Fruit fly (Drosophila melanogaster): ENCODE data around the gene CG17376.

- peak; percentile 94 for TF ChIP-seq kay (GFP tag; ENCODE audit: borderline replicate concordance)
- peak; percentile 80 for TF ChIP-seq CG1620 (GFP tag; optimal IDR thresholded peaks at IDR 0.05)
- peak; percentile 94 for TF ChIP-seq toe (GFP tag; optimal IDR thresholded peaks at IDR 0.05)
- peak; percentile 96 for TF ChIP-seq CG11617 (GFP tag; optimal IDR thresholded peaks at IDR 0.05)
- peak; percentile 97 for TF ChIP-seq CG12768 (GFP tag; optimal IDR thresholded peaks at IDR 0.05)
- TF ChIP-seq Mnt (GFP tag; optimal IDR thresholded peaks at IDR 0.05): peak; percentile 78
Measured at dm6 chr2L:6787029-6787972, 13.4 kb downstream of the CG17376 start.
